Worm (Caenorhabditis elegans): ENCODE measurements around the gene zhp-4.

- TF ChIP-seq him-1 (tag; optimal IDR thresholded peaks at IDR 0.05) (no peak), W03F9.2 (tag; optimal IDR thresholded peaks at IDR 0.05) (no peak)
Measured at ce11 chrV:19058086-19058485, 43.5 kb downstream of the zhp-4 start.
